Fruit fly (Drosophila melanogaster) whole organism, embryonic: ENCODE data around the gene Nepl3.

Source experiments
- ATbp ChIP-seq: fragments of 200-800 bp; sonication (Bioruptor generic); optimal IDR thresholded peaks from 2 replicates; lab custom pipeline; 2017; ENCODE audit warnings: missing biosample characterization, mild to moderate bottlenecking, missing genetic modification characterization, missing genetic modification reagents
- Abd-B ChIP-seq: fragments of 200-800 bp; sonication (Bioruptor generic); optimal IDR thresholded peaks from 2 replicates; lab custom pipeline; 2018; ENCODE audit warnings: missing biosample characterization, mild to moderate bottlenecking, missing genetic modification characterization, moderate library complexity
- Aef1 ChIP-seq: fragments of 200-800 bp; sonication (Bioruptor generic); IDR thresholded peaks from 3 replicates; pipeline ENCODE4 v1.3.6; 2022; ENCODE audit warnings: missing biosample characterization, missing genetic modification characterization
- CG10462 ChIP-seq: fragments of 200-800 bp; sonication (Bioruptor generic); optimal IDR thresholded peaks from 2 replicates; lab custom pipeline; 2016; ENCODE audit warnings: missing biosample characterization, missing genetic modification characterization
- CG15479 ChIP-seq: fragments of 200-800 bp; sonication (Bioruptor generic); optimal IDR thresholded peaks from 3 replicates; lab custom pipeline; 2019; ENCODE audit warnings: missing biosample characterization, mild to moderate bottlenecking, missing genetic modification characterization, moderate library complexity
- CG2202 ChIP-seq: fragments of 200-800 bp; sonication (Bioruptor generic); optimal IDR thresholded peaks from 2 replicates; lab custom pipeline; 2018; ENCODE audit warnings: missing biosample characterization, mild to moderate bottlenecking, missing genetic modification characterization
- CG2875 ChIP-seq: fragments of 200-800 bp; sonication (Bioruptor generic); optimal IDR thresholded peaks from 2 replicates; lab custom pipeline; 2017; ENCODE audit warnings: missing biosample characterization, mild to moderate bottlenecking, missing genetic modification characterization, missing genetic modification reagents
- CG2889 ChIP-seq: fragments of 200-800 bp; sonication (Bioruptor generic); IDR thresholded peaks from 3 replicates; pipeline ENCODE4 v1.3.6; 2022; ENCODE audit warnings: missing biosample characterization, missing genetic modification characterization
- CG4707 ChIP-seq: fragments of 200-800 bp; sonication (Bioruptor generic); optimal IDR thresholded peaks from 2 replicates; lab custom pipeline; 2018; ENCODE audit warnings: missing biosample characterization, mild to moderate bottlenecking, missing genetic modification characterization, moderate library complexity
- CG6765 ChIP-seq: fragments of 200-800 bp; sonication (Bioruptor generic); optimal IDR thresholded peaks from 3 replicates; lab custom pipeline; 2017; ENCODE audit warnings: missing biosample characterization, mild to moderate bottlenecking, missing genetic modification characterization
- CG7357 ChIP-seq: fragments of 200-800 bp; sonication (Bioruptor generic); IDR thresholded peaks from 3 replicates; pipeline ENCODE4 v1.3.6; 2022; ENCODE audit warnings: missing biosample characterization, missing genetic modification characterization
- CG7372 ChIP-seq: fragments of 200-800 bp; sonication (Bioruptor generic); IDR thresholded peaks from 2 replicates; pipeline ENCODE4 v1.3.6; 2022; ENCODE audit warnings: missing biosample characterization, missing genetic modification characterization
- CG8089 ChIP-seq: fragments of 200-800 bp; sonication (Bioruptor generic); optimal IDR thresholded peaks from 3 replicates; lab custom pipeline; 2016; ENCODE audit warnings: missing biosample characterization, missing genetic modification characterization
- CG8290 ChIP-seq, 3 experiments: fragments of 200-800 bp; sonication (Bioruptor generic); optimal IDR thresholded peaks; 2 replicates each; lab custom pipeline; 2016 to 2019; ENCODE audit warnings: missing biosample characterization in 3 of 3, missing genetic modification characterization in 3 of 3, mild to moderate bottlenecking in 2 of 3, moderate library complexity in 1 of 3
- CG8478 ChIP-seq: fragments of >200 bp; optimal IDR thresholded peaks from 2 replicates; lab custom pipeline; 2018
- CTCF ChIP-seq: fragments of 200-800 bp; sonication (Bioruptor generic); optimal IDR thresholded peaks from 2 replicates; lab custom pipeline; 2017; ENCODE audit warnings: missing biosample characterization, mild to moderate bottlenecking, missing genetic modification characterization, moderate library complexity
- Dek ChIP-seq: fragments of 200-800 bp; sonication (Bioruptor generic); optimal IDR thresholded peaks from 3 replicates; lab custom pipeline; 2019; ENCODE audit warnings: missing biosample characterization, mild to moderate bottlenecking, missing genetic modification characterization, moderate library complexity
- Dip2 ChIP-seq: fragments of 200-800 bp; sonication (Bioruptor generic); IDR thresholded peaks from 2 replicates; pipeline ENCODE4 v1.3.6; 2022; ENCODE audit warnings: missing biosample characterization, missing genetic modification characterization
- Dip3 ChIP-seq: fragments of 200-800 bp; sonication (Bioruptor generic); optimal IDR thresholded peaks from 3 replicates; lab custom pipeline; 2016; ENCODE audit warnings: missing biosample characterization, missing genetic modification characterization
- Dp ChIP-seq: fragments of 200-800 bp; sonication (Bioruptor generic); optimal IDR thresholded peaks from 2 replicates; lab custom pipeline; 2018; ENCODE audit warnings: missing biosample characterization, mild to moderate bottlenecking, missing genetic modification characterization, moderate library complexity
- Elba2 ChIP-seq: fragments of 200-800 bp; sonication (Bioruptor generic); optimal IDR thresholded peaks from 3 replicates; lab custom pipeline; 2016; ENCODE audit warnings: missing biosample characterization, missing genetic modification characterization
- MBD-R2 ChIP-seq: fragments of 200-800 bp; sonication (Bioruptor generic); IDR thresholded peaks from 2 replicates; pipeline ENCODE4 v1.3.6; 2022; ENCODE audit warnings: missing biosample characterization, missing genetic modification characterization
- MESR4 ChIP-seq: fragments of 200-800 bp; sonication (Bioruptor generic); optimal IDR thresholded peaks from 2 replicates; lab custom pipeline; 2018; ENCODE audit warnings: missing biosample characterization, mild to moderate bottlenecking, missing genetic modification characterization, moderate library complexity
- TFAM ChIP-seq: fragments of 200-800 bp; sonication (Bioruptor generic); optimal IDR thresholded peaks from 2 replicates; lab custom pipeline; 2017; ENCODE audit warnings: missing biosample characterization, missing genetic modification characterization, inconsistent platforms
- Usf ChIP-seq: fragments of 200-800 bp; sonication (Bioruptor generic); optimal IDR thresholded peaks from 2 replicates; lab custom pipeline; 2017; ENCODE audit warnings: missing genotype, missing biosample characterization, missing genetic modification characterization
- br ChIP-seq: fragments of >200 bp; optimal IDR thresholded peaks from 2 replicates; lab custom pipeline; 2017
- cwo ChIP-seq: fragments of 200-800 bp; sonication (Bioruptor generic); optimal IDR thresholded peaks from 3 replicates; lab custom pipeline; 2017; ENCODE audit warnings: missing biosample characterization, missing genetic modification characterization, mild to moderate bottlenecking, moderate library complexity, missing genetic modification reagents
- gce ChIP-seq: fragments of 200-800 bp; sonication (Bioruptor generic); IDR thresholded peaks from 3 replicates; pipeline ENCODE4 v1.3.6; 2022; ENCODE audit warnings: missing biosample characterization, missing genetic modification characterization
- insv ChIP-seq, 2 experiments: fragments of 200-800 bp; sonication (Bioruptor generic); optimal IDR thresholded peaks; 3 replicates each; lab custom pipeline; 2016 to 2018; ENCODE audit warnings: missing biosample characterization in 2 of 2, missing genetic modification characterization in 2 of 2
- knrl ChIP-seq: fragments of 200-800 bp; sonication (Bioruptor generic); IDR thresholded peaks from 3 replicates; pipeline ENCODE4 v1.3.6; 2022; ENCODE audit warnings: missing biosample characterization, missing genetic modification characterization; ENCODE audit not compliant: partially characterized antibody
- nom ChIP-seq: fragments of 200-800 bp; sonication (Bioruptor generic); optimal IDR thresholded peaks from 2 replicates; lab custom pipeline; 2017; ENCODE audit warnings: missing biosample characterization, missing genetic modification characterization, mild to moderate bottlenecking, moderate library complexity, missing genetic modification reagents
- phol ChIP-seq: fragments of 200-800 bp; sonication (Bioruptor generic); optimal IDR thresholded peaks from 3 replicates; lab custom pipeline; 2018; ENCODE audit warnings: missing biosample characterization, mild to moderate bottlenecking, missing genetic modification characterization, moderate library complexity
- pzg ChIP-seq: fragments of 200-800 bp; sonication (Bioruptor generic); optimal IDR thresholded peaks from 3 replicates; lab custom pipeline; 2018; ENCODE audit warnings: missing biosample characterization, mild to moderate bottlenecking, missing genetic modification characterization, moderate library complexity
- ranshi ChIP-seq: fragments of 200-800 bp; sonication (Bioruptor generic); IDR thresholded peaks from 2 replicates; pipeline ENCODE4 v1.3.6; 2022; ENCODE audit warnings: missing biosample characterization, missing genetic modification characterization
- scrt ChIP-seq: fragments of 200-800 bp; sonication (Bioruptor generic); optimal IDR thresholded peaks from 2 replicates; lab custom pipeline; 2018; ENCODE audit warnings: missing biosample characterization, mild to moderate bottlenecking, missing genetic modification characterization, moderate library complexity
- sens-2 ChIP-seq: fragments of 200-800 bp; sonication (Bioruptor generic); IDR thresholded peaks from 2 replicates; pipeline ENCODE4 v1.3.6; 2022; ENCODE audit warnings: missing biosample characterization, missing genetic modification characterization
- stwl ChIP-seq: fragments of 200-800 bp; sonication (Bioruptor generic); optimal IDR thresholded peaks from 3 replicates; lab custom pipeline; 2018; ENCODE audit warnings: missing biosample characterization, mild to moderate bottlenecking, missing genetic modification characterization, moderate library complexity
- sug ChIP-seq: fragments of 200-800 bp; optimal IDR thresholded peaks from 2 replicates; lab custom pipeline; 2019; ENCODE audit warnings: missing biosample characterization, mild to moderate bottlenecking, missing genetic modification characterization, moderate library complexity
- twi ChIP-seq: fragments of 200-800 bp; optimal IDR thresholded peaks from 2 replicates; lab custom pipeline; 2019; ENCODE audit warnings: missing biosample characterization, mild to moderate bottlenecking, missing genetic modification characterization, moderate library complexity
- vnd ChIP-seq: fragments of 200-800 bp; sonication (Bioruptor generic); IDR thresholded peaks from 3 replicates; pipeline ENCODE4 v1.3.6; 2022; ENCODE audit warnings: missing biosample characterization, missing genetic modification characterization; ENCODE audit not compliant: partially characterized antibody

Gene Nepl3

DNA sequence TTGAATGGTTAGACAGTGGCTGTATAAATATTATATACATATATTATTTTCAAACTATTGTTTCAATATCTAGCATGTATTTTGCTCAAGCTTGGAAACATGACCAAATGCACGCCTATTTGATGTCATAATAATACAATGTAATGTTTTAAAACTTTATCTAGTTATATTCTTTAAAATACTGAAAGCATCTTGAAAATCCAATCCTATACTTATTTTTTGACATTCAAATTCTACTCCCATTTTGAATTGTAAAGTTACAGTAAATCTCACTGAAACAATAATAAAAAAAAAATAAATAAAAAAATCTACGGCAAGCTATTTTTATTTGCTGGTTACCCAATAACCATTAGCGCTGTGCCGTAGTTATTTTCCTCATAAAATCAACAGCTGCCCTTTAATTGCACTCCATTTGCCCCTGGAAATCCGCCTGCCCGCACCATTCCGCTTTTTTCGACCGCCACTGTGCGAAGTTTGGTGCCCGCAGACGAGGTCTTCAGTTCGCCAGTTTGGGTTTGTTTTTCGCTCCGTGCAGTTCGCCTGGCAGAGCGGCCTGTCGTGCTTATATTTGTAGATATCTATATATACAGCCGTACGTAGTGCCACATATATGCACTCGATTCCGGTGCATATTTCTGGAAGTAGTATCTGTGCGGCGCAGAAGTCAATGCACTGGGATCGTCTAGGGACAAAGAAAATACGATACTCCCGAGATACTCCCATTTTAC lies 13.0 kb downstream of the Nepl3 start (continued):
- no peak for TF ChIP-seq insv (GFP tag; optimal IDR thresholded peaks at IDR 0.05; lab: Kevin White, UChicago)
- no peak for TF ChIP-seq br (lab: Kevin White, UChicago)
- TF ChIP-seq cwo = peak; percentile 53
- TF ChIP-seq CG8089 = peak; percentile 13
- TF ChIP-seq MBD-R2 (GFP tag; lab: Robert Waterston, UW) = no peak
- no peak for TF ChIP-seq CG15479 (GFP tag; lab: Kevin White, UChicago)
- TF ChIP-seq twi = no peak
- no peak for TF ChIP-seq vnd (GFP tag; lab: Robert Waterston, UW)
- TF ChIP-seq phol (tag; lab: Kevin White, UChicago) = peak; percentile 65
- peak; percentile 26 for TF ChIP-seq CG6765 (GFP tag; lab: Kevin White, UChicago)
- no peak for TF ChIP-seq CG2202
- TF ChIP-seq CG2889 (GFP tag; lab: Robert Waterston, UW) = no peak; the same call in 2 of the 3 replicates
- TF ChIP-seq pzg (GFP tag; lab: Kevin White, UChicago) = no peak
- TF ChIP-seq Dip3 (GFP tag; lab: Kevin White, UChicago) = no peak
- TF ChIP-seq Abd-B (GFP tag; lab: Kevin White, UChicago) = peak; percentile 24
- TF ChIP-seq CTCF (GFP tag; lab: Kevin White, UChicago) = peak; percentile 18
- TF ChIP-seq Elba2 (GFP tag; lab: Kevin White, UChicago) = no peak
- TF ChIP-seq TFAM (GFP tag; lab: Kevin White, UChicago) = no peak
- TF ChIP-seq Aef1 (GFP tag; lab: Robert Waterston, UW) = peak; percentile 30; the same call in 1 of the 3 replicates
- TF ChIP-seq nom (GFP tag; lab: Kevin White, UChicago) = peak; percentile 52
- TF ChIP-seq CG8290 (GFP tag; optimal IDR thresholded peaks at IDR 0.05; lab: Kevin White, UChicago) = no peak
- TF ChIP-seq CG8290 (tag; optimal IDR thresholded peaks at IDR 0.05; lab: Kevin White, UChicago) = peak in 1 of 2 experiments; percentile 64
- TF ChIP-seq scrt = no peak
- no peak for TF ChIP-seq ranshi
- no peak; the same call in 2 of the 3 replicates for TF ChIP-seq knrl (GFP tag; lab: Robert Waterston, UW)
- TF ChIP-seq CG7372 = no peak
- TF ChIP-seq Dip2 (GFP tag; lab: Robert Waterston, UW) = no peak
- TF ChIP-seq CG7357 (GFP tag; lab: Robert Waterston, UW) = no peak
- TF ChIP-seq Dek (tag; lab: Kevin White, UChicago) = peak; percentile 34
- peak; percentile 56 for TF ChIP-seq ATbp (GFP tag; lab: Kevin White, UChicago)
- peak; percentile 77; the same call in 2 of the 3 replicates for TF ChIP-seq gce (GFP tag; lab: Robert Waterston, UW)
- peak; percentile 7 for TF ChIP-seq MESR4 (GFP tag; lab: Kevin White, UChicago)
- TF ChIP-seq CG4707 (GFP tag; lab: Kevin White, UChicago) = no peak
- no peak for TF ChIP-seq CG8478 (lab: Kevin White, UChicago)
- no peak for TF ChIP-seq CG10462
- TF ChIP-seq sug (tag; lab: Kevin White, UChicago) = no peak
- no peak for TF ChIP-seq stwl
- TF ChIP-seq CG2875 (GFP tag; lab: Kevin White, UChicago) = peak; percentile 2
- TF ChIP-seq Dp (GFP tag; lab: Kevin White, UChicago) = no peak
- no peak for TF ChIP-seq Usf
- peak; percentile 56 for TF ChIP-seq sens-2
- TF ChIP-seq, all 482 proteins: peak for 247
